Fruit fly (Drosophila melanogaster) whole organism, embryonic: Measurements from ENCODE around the gene CG32767.

Experiments used
- Adf1 ChIP-seq: fragments of 200-800 bp; sonication (Bioruptor generic); IDR thresholded peaks from 2 replicates; pipeline ENCODE4 v1.3.6; 2022; ENCODE audit warnings: missing biosample characterization, missing genetic modification characterization
- B-H1 ChIP-seq: fragments of 200-800 bp; sonication (Bioruptor generic); IDR thresholded peaks from 3 replicates; pipeline ENCODE4 v1.3.6; 2022; ENCODE audit warnings: missing biosample characterization, missing genetic modification characterization
- BtbVII ChIP-seq: fragments of 200-800 bp; sonication (Bioruptor generic); optimal IDR thresholded peaks from 3 replicates; lab custom pipeline; 2017; ENCODE audit warnings: missing biosample characterization, mild to moderate bottlenecking, missing genetic modification characterization
- C15 ChIP-seq: fragments of 200-800 bp; sonication (Bioruptor generic); IDR thresholded peaks from 3 replicates; pipeline ENCODE4 v1.3.6; 2022; ENCODE audit warnings: missing biosample characterization, missing genetic modification characterization
- CG11456 ChIP-seq: fragments of 200-800 bp; sonication (Bioruptor generic); IDR thresholded peaks from 3 replicates; pipeline ENCODE4 v1.3.6; 2022; ENCODE audit warnings: missing biosample characterization, missing genetic modification characterization
- CG1233 ChIP-seq: fragments of 200-800 bp; sonication (Bioruptor generic); optimal IDR thresholded peaks from 4 replicates; lab custom pipeline; 2018; ENCODE audit warnings: missing biosample characterization, mild to moderate bottlenecking, missing genetic modification characterization
- CG13624 ChIP-seq: fragments of 200-800 bp; sonication (Bioruptor generic); optimal IDR thresholded peaks from 2 replicates; lab custom pipeline; 2016; ENCODE audit warnings: missing biosample characterization, missing genetic modification characterization
- CG14050 ChIP-seq: fragments of 200-800 bp; sonication (Bioruptor generic); IDR thresholded peaks from 3 replicates; pipeline ENCODE4 v1.3.6; 2022; ENCODE audit warnings: missing biosample characterization, missing genetic modification characterization
- CG14441 ChIP-seq: fragments of 200-800 bp; sonication (Bioruptor generic); IDR thresholded peaks from 2 replicates; pipeline ENCODE4 v1.3.6; 2022; ENCODE audit warnings: missing biosample characterization, missing genetic modification characterization
- CG14710 ChIP-seq: fragments of 200-800 bp; sonication (Bioruptor generic); optimal IDR thresholded peaks from 3 replicates; lab custom pipeline; 2019; ENCODE audit warnings: missing biosample characterization, mild to moderate bottlenecking, missing genetic modification characterization, moderate library complexity
- CG16779 ChIP-seq: fragments of 200-800 bp; sonication (Bioruptor generic); IDR thresholded peaks from 2 replicates; pipeline ENCODE4 v1.3.6; 2022; ENCODE audit warnings: missing biosample characterization, missing genetic modification characterization
- CG17361 ChIP-seq: fragments of 200-800 bp; sonication (Bioruptor generic); IDR thresholded peaks from 3 replicates; pipeline ENCODE4 v1.3.6; 2022; ENCODE audit warnings: missing biosample characterization, missing genetic modification characterization
- CG17912 ChIP-seq: fragments of 200-800 bp; sonication (Bioruptor generic); optimal IDR thresholded peaks from 2 replicates; lab custom pipeline; 2018; ENCODE audit warnings: missing biosample characterization, mild to moderate bottlenecking, missing genetic modification characterization
- CG18476 ChIP-seq: fragments of 200-800 bp; sonication (Bioruptor generic); optimal IDR thresholded peaks from 2 replicates; lab custom pipeline; 2016; ENCODE audit warnings: missing biosample characterization, mild to moderate bottlenecking, missing genetic modification characterization
- CG2120 ChIP-seq: fragments of 200-800 bp; sonication (Bioruptor generic); optimal IDR thresholded peaks from 3 replicates; lab custom pipeline; 2016; ENCODE audit warnings: missing biosample characterization, missing genetic modification characterization
- CG2202 ChIP-seq: fragments of 200-800 bp; sonication (Bioruptor generic); optimal IDR thresholded peaks from 2 replicates; lab custom pipeline; 2018; ENCODE audit warnings: missing biosample characterization, mild to moderate bottlenecking, missing genetic modification characterization
- CG34224 ChIP-seq: fragments of 200-800 bp; sonication (Bioruptor generic); IDR thresholded peaks from 3 replicates; pipeline ENCODE4 v1.3.6; 2022; ENCODE audit warnings: missing biosample characterization, missing genetic modification characterization; ENCODE audit not compliant: partially characterized antibody
- CG42726 ChIP-seq: fragments of 200-800 bp; sonication (Bioruptor generic); IDR thresholded peaks from 2 replicates; pipeline ENCODE4 v1.3.6; 2022; ENCODE audit warnings: missing biosample characterization, missing genetic modification characterization; ENCODE audit not compliant: partially characterized antibody
- CG4404 ChIP-seq: fragments of 200-800 bp; sonication (Bioruptor generic); IDR thresholded peaks from 2 replicates; pipeline ENCODE4 v1.3.6; 2022; ENCODE audit warnings: missing biosample characterization, missing genetic modification characterization
- CG6813 ChIP-seq: fragments of 200-800 bp; sonication (Bioruptor generic); optimal IDR thresholded peaks from 2 replicates; lab custom pipeline; 2017; ENCODE audit warnings: missing biosample characterization, missing genetic modification characterization, mild to moderate bottlenecking, moderate library complexity, missing genetic modification reagents
- CG8290 ChIP-seq, 3 experiments: fragments of 200-800 bp; sonication (Bioruptor generic); optimal IDR thresholded peaks; 2 replicates each; lab custom pipeline; 2016 to 2019; ENCODE audit warnings: missing biosample characterization in 3 of 3, missing genetic modification characterization in 3 of 3, mild to moderate bottlenecking in 2 of 3, moderate library complexity in 1 of 3
- CG9437 ChIP-seq: fragments of 200-800 bp; sonication (Bioruptor generic); optimal IDR thresholded peaks from 2 replicates; lab custom pipeline; 2018; ENCODE audit warnings: missing biosample characterization, mild to moderate bottlenecking, missing genetic modification characterization
- CG9797 ChIP-seq: fragments of 200-800 bp; sonication (Bioruptor generic); optimal IDR thresholded peaks from 3 replicates; lab custom pipeline; 2018; ENCODE audit warnings: missing biosample characterization, mild to moderate bottlenecking, missing genetic modification characterization
- CG9876 ChIP-seq: fragments of 200-800 bp; sonication (Bioruptor generic); optimal IDR thresholded peaks from 2 replicates; lab custom pipeline; 2016; ENCODE audit warnings: missing biosample characterization, missing genetic modification characterization
- Fer1 ChIP-seq: fragments of 200-800 bp; sonication (Bioruptor generic); optimal IDR thresholded peaks from 2 replicates; lab custom pipeline; 2017; ENCODE audit warnings: missing biosample characterization, mild to moderate bottlenecking, missing genetic modification characterization
- Gug ChIP-seq: fragments of 200-800 bp; sonication (Bioruptor generic); IDR thresholded peaks from 4 replicates; pipeline ENCODE4 v1.3.6; 2022; ENCODE audit warnings: missing biosample characterization, missing genetic modification characterization
- HLHmδ ChIP-seq: fragments of 200-800 bp; sonication (Bioruptor generic); optimal IDR thresholded peaks from 2 replicates; lab custom pipeline; 2018; ENCODE audit warnings: missing biosample characterization, mild to moderate bottlenecking, missing genetic modification characterization, moderate library complexity
- Hsf ChIP-seq: fragments of 200-800 bp; sonication (Bioruptor generic); optimal IDR thresholded peaks from 3 replicates; lab custom pipeline; 2016; ENCODE audit warnings: missing biosample characterization, missing genetic modification characterization
- Oaz ChIP-seq: fragments of 200-800 bp; sonication (Bioruptor generic); IDR thresholded peaks from 2 replicates; pipeline ENCODE4 v1.3.6; 2022; ENCODE audit warnings: missing biosample characterization, missing genetic modification characterization
- Optix ChIP-seq: fragments of 200-800 bp; sonication (Bioruptor generic); IDR thresholded peaks from 3 replicates; pipeline ENCODE4 v1.3.6; 2022; ENCODE audit warnings: missing biosample characterization, missing genetic modification characterization
- Poxn ChIP-seq: fragments of 200-800 bp; sonication (Bioruptor generic); IDR thresholded peaks from 2 replicates; pipeline ENCODE4 v1.3.6; 2022; ENCODE audit warnings: missing biosample characterization, missing genetic modification characterization
- Spps ChIP-seq: fragments of 200-800 bp; sonication (Bioruptor generic); optimal IDR thresholded peaks from 2 replicates; lab custom pipeline; 2018; ENCODE audit warnings: missing biosample characterization, mild to moderate bottlenecking, missing genetic modification characterization
- Sry-β ChIP-seq: fragments of 200-800 bp; sonication (Bioruptor generic); optimal IDR thresholded peaks from 2 replicates; lab custom pipeline; 2018; ENCODE audit warnings: missing biosample characterization, mild to moderate bottlenecking, missing genetic modification characterization, moderate library complexity
- ab ChIP-seq: fragments of 200-800 bp; sonication (Bioruptor generic); optimal IDR thresholded peaks from 2 replicates; lab custom pipeline; 2016; ENCODE audit warnings: missing biosample characterization, missing genetic modification characterization
- amos ChIP-seq: fragments of 200-800 bp; sonication (Bioruptor generic); IDR thresholded peaks from 2 replicates; pipeline ENCODE4 v1.3.6; 2022; ENCODE audit warnings: missing biosample characterization, missing genetic modification characterization; ENCODE audit not compliant: partially characterized antibody
- caup ChIP-seq: fragments of 200-800 bp; sonication (Bioruptor generic); optimal IDR thresholded peaks from 3 replicates; lab custom pipeline; 2017; ENCODE audit warnings: missing biosample characterization, mild to moderate bottlenecking, missing genetic modification characterization, moderate library complexity; ENCODE audit not compliant: severe bottlenecking
- chif ChIP-seq, 2 experiments: fragments of 200-800 bp; sonication (Bioruptor generic); optimal IDR thresholded peaks; 3 replicates each; lab custom pipeline; 2016; ENCODE audit warnings: missing biosample characterization in 2 of 2, missing genetic modification characterization in 2 of 2
- crp ChIP-seq, 2 experiments: fragments of 200-800 bp; sonication (Bioruptor generic); optimal IDR thresholded peaks; 2 replicates in 1 of 2; 3 replicates in 1 of 2; lab custom pipeline; 2017; ENCODE audit warnings: missing biosample characterization in 2 of 2, missing genetic modification characterization in 2 of 2, mild to moderate bottlenecking in 1 of 2, moderate library complexity in 1 of 2
- dmrt11E ChIP-seq: fragments of 200-800 bp; sonication (Bioruptor generic); optimal IDR thresholded peaks from 3 replicates; lab custom pipeline; 2018; ENCODE audit warnings: missing biosample characterization, mild to moderate bottlenecking, missing genetic modification characterization, moderate library complexity
- dpn ChIP-seq, 2 experiments: fragments of 200-800 bp; sonication (Bioruptor generic); optimal IDR thresholded peaks; 3 replicates each; lab custom pipeline; 2016; ENCODE audit warnings: missing biosample characterization in 2 of 2, missing genetic modification characterization in 2 of 2
- kah ChIP-seq: fragments of 200-800 bp; sonication (Bioruptor generic); optimal IDR thresholded peaks from 2 replicates; lab custom pipeline; 2018; ENCODE audit warnings: missing biosample characterization, mild to moderate bottlenecking, missing genetic modification characterization
- lab ChIP-seq: fragments of 200-800 bp; sonication (Bioruptor generic); optimal IDR thresholded peaks from 3 replicates; lab custom pipeline; 2017; ENCODE audit warnings: missing biosample characterization, missing genetic modification characterization, mild to moderate bottlenecking, moderate library complexity, missing genetic modification reagents
- onecut ChIP-seq: fragments of 200-800 bp; sonication (Bioruptor generic); IDR thresholded peaks from 2 replicates; pipeline ENCODE4 v1.3.6; 2022; ENCODE audit warnings: missing biosample characterization, missing genetic modification characterization
- pita ChIP-seq: fragments of 200-800 bp; sonication (Bioruptor generic); optimal IDR thresholded peaks from 2 replicates; lab custom pipeline; 2017; ENCODE audit warnings: missing biosample characterization, mild to moderate bottlenecking, missing genetic modification characterization
- pzg ChIP-seq: fragments of 200-800 bp; sonication (Bioruptor generic); optimal IDR thresholded peaks from 3 replicates; lab custom pipeline; 2018; ENCODE audit warnings: missing biosample characterization, mild to moderate bottlenecking, missing genetic modification characterization, moderate library complexity
- sim ChIP-seq: fragments of 200-800 bp; sonication (Bioruptor generic); IDR thresholded peaks from 2 replicates; pipeline ENCODE4 v1.3.6; 2022; ENCODE audit warnings: missing biosample characterization, missing genetic modification characterization
- tap ChIP-seq: fragments of 200-800 bp; optimal IDR thresholded peaks from 3 replicates; lab custom pipeline; 2019; ENCODE audit warnings: missing biosample characterization, mild to moderate bottlenecking, missing genetic modification characterization, moderate library complexity
- z ChIP-seq: fragments of 200-800 bp; sonication (Bioruptor generic); IDR thresholded peaks from 3 replicates; pipeline ENCODE4 v1.3.6; 2022; ENCODE audit warnings: missing biosample characterization, missing genetic modification characterization

CG32767 gene

dm6 chrX:5082840-5083646 lies 1.5 kb downstream of the CG32767 start (continued):
- TF ChIP-seq CG34224 (GFP tag; lab: Robert Waterston, UW) (no peak), CG8290 (GFP tag; optimal IDR thresholded peaks at IDR 0.05; lab: Kevin White, UChicago) (no peak), CG8290 (tag; optimal IDR thresholded peaks at IDR 0.05; lab: Kevin White, UChicago) (peak in 1 of 2 experiments; percentile 82), pzg (peak; percentile 75), amos (GFP tag; lab: Robert Waterston, UW) (peak; percentile 35; the same call in 1 of the 2 replicates), crp (GFP tag; optimal IDR thresholded peaks at IDR 0.05; lab: Kevin White, UChicago) (no peak), CG2202 (no peak), tap (tag; lab: Kevin White, UChicago) (no peak), dmrt11E (tag; lab: Kevin White, UChicago) (no peak), BtbVII (GFP tag; lab: Kevin White, UChicago) (no peak), CG9437 (no peak), dpn (GFP tag; optimal IDR thresholded peaks at IDR 0.05; lab: Kevin White, UChicago) (peak in 1 of 2 experiments; percentile 50), Hsf (GFP tag; lab: Kevin White, UChicago) (peak; percentile 30), CG17912 (GFP tag; lab: Kevin White, UChicago) (no peak), Fer1 (GFP tag; lab: Kevin White, UChicago) (no peak), Optix (GFP tag; lab: Robert Waterston, UW) (no peak), CG42726 (GFP tag; lab: Robert Waterston, UW) (no peak), Sry-β (no peak), CG14050 (GFP tag; lab: Robert Waterston, UW) (no peak), CG6813 (no peak), chif (GFP tag; optimal IDR thresholded peaks at IDR 0.05; lab: Kevin White, UChicago) (peak in 1 of 2 experiments; percentile 32), CG2120 (GFP tag; lab: Kevin White, UChicago) (peak; percentile 68), CG14441 (GFP tag; lab: Robert Waterston, UW) (0 out of 2 replicates have a peak, but pooled peaks have one; percentile 29), CG9797 (GFP tag; lab: Kevin White, UChicago) (peak; percentile 6), C15 (GFP tag; lab: Robert Waterston, UW) (no peak), Gug (no peak), pita (GFP tag; lab: Kevin White, UChicago) (no peak), Adf1 (GFP tag; lab: Robert Waterston, UW) (no peak), CG9876 (GFP tag; lab: Kevin White, UChicago) (peak; percentile 4), kah (GFP tag; lab: Kevin White, UChicago) (no peak), ab (GFP tag; lab: Kevin White, UChicago) (no peak), CG13624 (GFP tag; lab: Kevin White, UChicago) (no peak), lab (no peak), Oaz (GFP tag; lab: Robert Waterston, UW) (no peak), sim (GFP tag; lab: Robert Waterston, UW) (no peak), CG18476 (no peak), onecut (GFP tag; lab: Robert Waterston, UW) (no peak), CG4404 (GFP tag; lab: Robert Waterston, UW) (no peak; the same call in 1 of the 2 replicates), CG11456 (GFP tag; lab: Robert Waterston, UW) (peak; percentile 69; the same call in 1 of the 3 replicates), B-H1 (GFP tag; lab: Robert Waterston, UW) (no peak), CG1233 (no peak), Poxn (GFP tag; lab: Robert Waterston, UW) (no peak), CG16779 (no peak), caup (GFP tag; lab: Kevin White, UChicago) (no peak), HLHmδ (GFP tag; lab: Kevin White, UChicago) (peak; percentile 59), z (GFP tag; lab: Robert Waterston, UW) (no peak), CG17361 (GFP tag; lab: Robert Waterston, UW) (no peak; the same call in 2 of the 3 replicates), CG14710 (tag; lab: Kevin White, UChicago) (peak; percentile 29), Spps (peak; percentile 0)
